Fruit fly (Drosophila melanogaster) whole organism, adult: ENCODE results near the gene Vps15.
A peak's percentile ranks its signal among the peaks of the same experiment; 100 is the strongest.

Experiments
- CG11617 ChIP-seq: fragments of 200-800 bp; sonication (Bioruptor generic); optimal IDR thresholded peaks from 2 replicates; lab custom pipeline; 2017; ENCODE audit warnings: mild to moderate bottlenecking, missing biosample characterization, missing genetic modification reagents, missing genetic modification characterization
- CG12768 ChIP-seq: fragments of 200-800 bp; sonication (Bioruptor generic); optimal IDR thresholded peaks from 2 replicates; lab custom pipeline; 2017; ENCODE audit warnings: missing biosample characterization, missing genetic modification characterization, mild to moderate bottlenecking, moderate library complexity, missing genetic modification reagents
- CG14711 ChIP-seq: fragments of 200-800 bp; sonication (Bioruptor generic); optimal IDR thresholded peaks from 2 replicates; lab custom pipeline; 2018; ENCODE audit warnings: missing biosample characterization, mild to moderate bottlenecking, missing genetic modification characterization, moderate library complexity
- CG1620 ChIP-seq: fragments of 200-800 bp; sonication (Bioruptor generic); optimal IDR thresholded peaks from 2 replicates; lab custom pipeline; 2016; ENCODE audit warnings: missing biosample characterization, missing genetic modification characterization
- CG33017 ChIP-seq: fragments of 200-800 bp; sonication (Bioruptor generic); optimal IDR thresholded peaks from 2 replicates; lab custom pipeline; 2018; ENCODE audit warnings: missing biosample characterization, mild to moderate bottlenecking, missing genetic modification characterization, moderate library complexity
- CG5204 ChIP-seq: fragments of 200-800 bp; sonication (Bioruptor generic); optimal IDR thresholded peaks from 2 replicates; lab custom pipeline; 2016; ENCODE audit warnings: missing biosample characterization, missing genetic modification characterization
- CG7045 ChIP-seq: fragments of 200-800 bp; sonication (Bioruptor generic); optimal IDR thresholded peaks from 2 replicates; lab custom pipeline; 2017; ENCODE audit warnings: missing biosample characterization, mild to moderate bottlenecking, missing genetic modification characterization
- CG7101 ChIP-seq: fragments of 200-800 bp; sonication (Bioruptor generic); optimal IDR thresholded peaks from 2 replicates; lab custom pipeline; 2018; ENCODE audit warnings: missing biosample characterization, mild to moderate bottlenecking, missing genetic modification characterization, moderate library complexity
- Clk ChIP-seq: fragments of 200-800 bp; sonication (Bioruptor generic); optimal IDR thresholded peaks from 2 replicates; lab custom pipeline; 2017; ENCODE audit warnings: missing biosample characterization, missing genetic modification characterization
- Crg-1 ChIP-seq: fragments of 200-800 bp; sonication (Bioruptor generic); optimal IDR thresholded peaks from 2 replicates; lab custom pipeline; 2016; ENCODE audit warnings: missing biosample characterization, missing genetic modification characterization
- Hr96 ChIP-seq: fragments of 200-800 bp; sonication (Bioruptor generic); optimal IDR thresholded peaks from 2 replicates; lab custom pipeline; 2016; ENCODE audit warnings: missing biosample characterization, missing genetic modification characterization
- Mnt ChIP-seq: fragments of 200-800 bp; sonication (Bioruptor generic); optimal IDR thresholded peaks from 2 replicates; lab custom pipeline; 2016; ENCODE audit warnings: missing biosample characterization, mild to moderate bottlenecking, missing genetic modification characterization
- bab1 ChIP-seq: fragments of 200-800 bp; sonication (Bioruptor generic); optimal IDR thresholded peaks from 3 replicates; lab custom pipeline; 2019; ENCODE audit warnings: missing biosample characterization, mild to moderate bottlenecking, missing genetic modification characterization, moderate library complexity
- cic ChIP-seq: fragments of 200-800 bp; sonication (Bioruptor generic); optimal IDR thresholded peaks from 2 replicates; lab custom pipeline; 2017; ENCODE audit warnings: missing biosample characterization, mild to moderate bottlenecking, missing genetic modification characterization, moderate library complexity
- cnc ChIP-seq, 2 experiments: fragments of >200 bp; optimal IDR thresholded peaks; 2 replicates each; lab custom pipeline; 2017
- kay ChIP-seq: fragments of 200-800 bp; sonication (Bioruptor generic); peaks from one replicate; lab custom pipeline; 2016; ENCODE audit warnings: missing biosample characterization, missing genetic modification characterization, borderline replicate concordance
- ovo ChIP-seq: fragments of 200-800 bp; sonication (Bioruptor generic); optimal IDR thresholded peaks from 2 replicates; lab custom pipeline; 2016; ENCODE audit warnings: missing biosample characterization, missing genetic modification characterization
- pad ChIP-seq: fragments of 200-800 bp; sonication (Bioruptor generic); optimal IDR thresholded peaks from 3 replicates; lab custom pipeline; 2017; ENCODE audit warnings: missing biosample characterization, missing genetic modification characterization, mild to moderate bottlenecking, moderate library complexity, missing genetic modification reagents
- tj ChIP-seq: fragments of 200-800 bp; sonication (Bioruptor generic); optimal IDR thresholded peaks from 3 replicates; lab custom pipeline; 2017; ENCODE audit warnings: missing biosample characterization, mild to moderate bottlenecking, missing genetic modification characterization, moderate library complexity
- toe ChIP-seq: fragments of 200-800 bp; sonication (Bioruptor generic); optimal IDR thresholded peaks from 2 replicates; lab custom pipeline; 2016; ENCODE audit warnings: missing biosample characterization, missing genetic modification characterization

Gene Vps15

DNA sequence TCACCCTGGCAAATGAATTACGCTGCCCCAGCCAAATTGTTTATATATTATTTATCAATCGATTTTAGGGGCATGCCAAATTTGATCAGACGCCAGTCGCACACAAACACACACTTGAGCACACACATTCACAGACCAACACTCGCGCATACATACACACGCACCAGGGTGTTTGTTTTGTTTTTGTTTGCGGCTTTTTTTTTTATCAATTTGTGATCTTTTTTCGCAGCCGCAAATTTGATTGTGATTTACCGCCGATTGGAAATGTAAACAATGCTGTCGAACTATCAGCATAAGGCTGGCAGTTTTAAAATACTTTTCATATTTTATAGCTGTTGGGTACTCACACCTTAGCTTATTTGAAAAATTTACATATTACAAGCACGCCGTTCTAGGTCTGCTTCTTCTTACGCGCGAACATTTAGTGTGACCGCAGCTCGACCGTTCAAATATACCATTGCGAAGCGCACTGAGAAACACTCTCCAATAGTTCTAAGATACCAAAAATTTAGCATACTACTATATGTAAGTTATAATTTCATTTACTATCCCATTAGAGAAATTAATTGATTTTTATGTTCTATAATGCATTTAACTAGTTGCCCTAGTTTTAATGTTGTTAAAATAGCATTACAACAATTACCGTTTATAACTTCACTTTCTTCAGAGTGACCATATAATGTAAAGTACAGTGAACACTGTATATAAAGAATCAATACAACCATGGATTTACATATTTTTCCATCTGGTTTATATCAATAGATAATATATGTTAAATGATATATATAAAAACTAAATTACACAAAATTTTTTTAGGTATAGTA is 8.2 kb downstream of the Vps15 start, which contains the start of gene pum:
Gene pum, minus strand, starts transcription at position 415 of the 824 bp plus-strand sequence.
- no peak for TF ChIP-seq Clk (GFP tag; lab: Kevin White, UChicago)
- TF ChIP-seq CG14711 (tag; lab: Kevin White, UChicago): peak; percentile 63
- TF ChIP-seq toe (GFP tag; lab: Kevin White, UChicago): peak; percentile 9
- TF ChIP-seq Mnt: peak; percentile 61
- no peak for TF ChIP-seq Crg-1
- peak; percentile 31 for TF ChIP-seq ovo (GFP tag; lab: Kevin White, UChicago)
- TF ChIP-seq Hr96 (GFP tag; lab: Kevin White, UChicago): no peak
- TF ChIP-seq CG33017 (tag; lab: Kevin White, UChicago): peak; percentile 53
- TF ChIP-seq tj (GFP tag; lab: Kevin White, UChicago): no peak
- no peak for TF ChIP-seq kay (GFP tag; lab: Kevin White, UChicago)
- TF ChIP-seq CG12768 (GFP tag; lab: Kevin White, UChicago): peak; percentile 64
- peak; percentile 85 for TF ChIP-seq cic (GFP tag; lab: Kevin White, UChicago)
- TF ChIP-seq pad: peak; percentile 9
- no peak for TF ChIP-seq CG1620 (GFP tag; lab: Kevin White, UChicago)
- no peak for TF ChIP-seq CG5204 (GFP tag; lab: Kevin White, UChicago)
- no peak for TF ChIP-seq cnc (optimal IDR thresholded peaks at IDR 0.05; lab: Kevin White, UChicago)
- peak; percentile 66 for TF ChIP-seq CG7101 (tag; lab: Kevin White, UChicago)
- no peak for TF ChIP-seq CG7045 (GFP tag; lab: Kevin White, UChicago)
- TF ChIP-seq bab1 (GFP tag; lab: Kevin White, UChicago): peak; percentile 31
- peak; percentile 48 for TF ChIP-seq CG11617

- TF ChIP-seq ovo (GFP tag; lab: Kevin White, UChicago) (peak; percentile 30), Hr96 (GFP tag; lab: Kevin White, UChicago) (peak; percentile 17), Mnt (peak; percentile 75), CG14711 (tag; lab: Kevin White, UChicago) (peak; percentile 29), CG7101 (tag; lab: Kevin White, UChicago) (peak; percentile 64), CG11617 (no peak), CG33017 (tag; lab: Kevin White, UChicago) (peak; percentile 76), cnc (optimal IDR thresholded peaks at IDR 0.05; lab: Kevin White, UChicago) (no peak), Crg-1 (peak; percentile 31), pad (peak; percentile 59), bab1 (GFP tag; lab: Kevin White, UChicago) (peak; percentile 8), cic (GFP tag; lab: Kevin White, UChicago) (no peak), Clk (GFP tag; lab: Kevin White, UChicago) (peak; percentile 62), kay (GFP tag; lab: Kevin White, UChicago) (peak; percentile 71), CG1620 (GFP tag; lab: Kevin White, UChicago) (peak; percentile 29), toe (GFP tag; lab: Kevin White, UChicago) (peak; percentile 54), CG12768 (GFP tag; lab: Kevin White, UChicago) (peak; percentile 87), CG5204 (GFP tag; lab: Kevin White, UChicago) (no peak), CG7045 (GFP tag; lab: Kevin White, UChicago) (peak; percentile 41), tj (GFP tag; lab: Kevin White, UChicago) (peak; percentile 7)
Measured at dm6 chr3R:9236883-9237267, 8.8 kb downstream of the Vps15 start.

- peak; percentile 38 for TF ChIP-seq pad
- TF ChIP-seq toe (GFP tag; lab: Kevin White, UChicago): no peak
Measured at dm6 chr3R:9236070-9236492, 9.6 kb downstream of the Vps15 start.

- TF ChIP-seq ovo (GFP tag; lab: Kevin White, UChicago) (no peak), CG1620 (GFP tag; lab: Kevin White, UChicago) (no peak), toe (GFP tag; lab: Kevin White, UChicago) (no peak), CG5204 (GFP tag; lab: Kevin White, UChicago) (no peak), CG12768 (GFP tag; lab: Kevin White, UChicago) (no peak), Mnt (no peak), Clk (GFP tag; lab: Kevin White, UChicago) (no peak), CG7101 (tag; lab: Kevin White, UChicago) (no peak), CG33017 (tag; lab: Kevin White, UChicago) (no peak), cnc (optimal IDR thresholded peaks at IDR 0.05; lab: Kevin White, UChicago) (no peak)
Measured at dm6 chr3R:9234756-9235255, 10.9 kb downstream of the Vps15 start.

dm6 chr3R:9233763-9234162 is 11.9 kb downstream of the Vps15 start:
- no peak for TF ChIP-seq cic (GFP tag; lab: Kevin White, UChicago)
- no peak for TF ChIP-seq Hr96 (GFP tag; lab: Kevin White, UChicago)
- TF ChIP-seq CG11617: no peak
- no peak for TF ChIP-seq Crg-1
- TF ChIP-seq CG33017 (tag; lab: Kevin White, UChicago): no peak
- no peak for TF ChIP-seq bab1 (GFP tag; lab: Kevin White, UChicago)
- no peak for TF ChIP-seq pad

DNA sequence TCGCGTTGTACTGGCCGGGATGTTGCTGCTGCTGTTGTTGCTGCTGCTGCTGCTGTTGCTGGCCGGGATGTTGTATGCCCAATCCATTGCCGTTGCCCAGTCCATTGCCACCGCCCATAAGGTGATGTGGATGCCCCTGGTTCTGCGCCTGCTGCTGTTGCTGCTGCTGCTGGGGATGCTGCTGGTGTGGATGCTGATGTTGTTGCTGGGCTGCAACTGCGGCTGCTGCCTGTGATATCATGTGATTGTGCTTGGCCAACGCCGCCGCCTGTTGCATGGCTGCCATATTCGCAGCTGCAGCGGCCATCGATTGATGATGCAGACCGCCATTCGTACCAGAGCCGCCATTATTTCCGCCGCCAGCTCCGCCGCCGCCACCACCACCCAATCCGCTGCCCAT is 13.3 kb downstream of the Vps15 start:
- TF ChIP-seq pad (no peak), kay (GFP tag; lab: Kevin White, UChicago) (no peak), CG11617 (no peak), Mnt (no peak), CG7045 (GFP tag; lab: Kevin White, UChicago) (no peak), toe (GFP tag; lab: Kevin White, UChicago) (no peak), CG14711 (tag; lab: Kevin White, UChicago) (no peak), Hr96 (GFP tag; lab: Kevin White, UChicago) (no peak), CG33017 (tag; lab: Kevin White, UChicago) (no peak), CG1620 (GFP tag; lab: Kevin White, UChicago) (no peak), CG7101 (tag; lab: Kevin White, UChicago) (no peak), Clk (GFP tag; lab: Kevin White, UChicago) (no peak), Crg-1 (no peak), CG5204 (GFP tag; lab: Kevin White, UChicago) (no peak), ovo (GFP tag; lab: Kevin White, UChicago) (no peak), bab1 (GFP tag; lab: Kevin White, UChicago) (no peak), cnc (optimal IDR thresholded peaks at IDR 0.05; lab: Kevin White, UChicago) (no peak)
